Fruit fly (Drosophila melanogaster): ENCODE measurements around the gene tyf.

Gene tyf

DNA sequence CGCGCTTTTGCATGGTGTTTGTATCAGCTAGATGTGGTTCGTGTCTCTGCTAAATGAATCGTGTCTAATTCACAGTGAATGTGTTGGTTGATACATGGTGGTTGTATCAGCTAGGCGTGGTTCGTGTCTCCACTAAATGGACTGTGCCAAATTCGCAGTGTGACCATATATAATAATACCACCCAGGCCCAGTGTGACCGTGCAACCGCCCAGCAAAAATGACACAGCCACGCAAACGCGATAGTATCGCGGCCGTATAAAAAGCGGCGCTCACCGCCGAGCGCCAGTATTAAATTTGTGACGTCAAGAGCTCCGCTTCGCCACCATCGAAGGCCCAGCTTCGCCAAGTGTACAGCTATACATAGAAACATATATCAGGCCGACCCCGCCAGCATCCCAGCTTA is 11.0 kb upstream of the tyf start, which contains the start of gene cib (continued):
- no peak for TF ChIP-seq Abd-B (GFP tag; optimal IDR thresholded peaks at IDR 0.05)
- TF ChIP-seq CG9705 (GFP tag; optimal IDR thresholded peaks at IDR 0.05), result peak; percentile 28
- TF ChIP-seq Sp1 (GFP tag; optimal IDR thresholded peaks at IDR 0.05), result peak; percentile 62

DNA sequence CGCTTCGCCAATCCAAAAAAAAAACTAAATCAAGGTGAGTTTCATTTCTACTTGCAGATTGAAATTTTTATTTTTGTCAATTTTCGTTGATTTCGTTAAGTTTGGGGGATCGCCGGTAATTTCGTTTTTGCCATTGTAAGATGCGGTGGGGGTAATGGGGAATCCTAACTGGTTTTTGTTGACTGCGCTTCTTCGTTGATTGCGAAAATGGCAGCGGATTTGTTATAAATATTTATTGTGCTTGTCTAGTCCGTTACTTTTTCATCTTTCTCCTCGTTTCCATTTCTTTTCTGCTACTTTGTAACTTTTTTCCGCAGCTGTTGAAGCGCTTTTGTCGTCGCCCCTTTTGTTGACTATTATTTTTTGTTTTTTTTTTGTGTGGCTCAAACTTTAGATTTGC is 10.6 kb upstream of the tyf start:
- TF ChIP-seq CG32264 (GFP tag; optimal IDR thresholded peaks at IDR 0.05), result no peak
- no peak for TF ChIP-seq Rel (GFP tag; optimal IDR thresholded peaks at IDR 0.05)
- TF ChIP-seq Rel (tag; optimal IDR thresholded peaks at IDR 0.05), result peak; percentile 21

DNA sequence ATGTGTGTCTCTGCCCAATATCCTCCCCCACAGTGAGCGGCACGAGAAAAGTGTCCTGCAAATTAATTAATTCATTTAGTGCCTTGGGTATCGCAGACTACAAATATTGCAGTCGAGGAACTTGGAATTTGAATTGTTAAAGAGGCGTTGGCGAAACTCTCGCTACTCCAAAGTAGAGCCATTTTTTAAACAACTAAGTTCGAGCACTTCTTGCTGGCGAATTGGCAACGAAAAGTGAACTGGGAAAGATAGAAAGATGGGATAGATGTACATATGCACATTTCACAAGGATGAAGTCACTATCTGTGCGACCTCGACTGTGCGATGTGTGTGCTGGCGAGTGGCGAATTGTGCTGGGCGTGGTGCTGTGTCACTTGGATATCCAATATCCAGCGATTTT is 10.1 kb upstream of the tyf start:
- TF ChIP-seq CG9705 (GFP tag; optimal IDR thresholded peaks at IDR 0.05) (peak; percentile 17), usp (GFP tag; optimal IDR thresholded peaks at IDR 0.05) (no peak), br (GFP tag; optimal IDR thresholded peaks at IDR 0.05) (peak; percentile 49), OdsH (GFP tag; optimal IDR thresholded peaks at IDR 0.05) (peak; percentile 68), ey (GFP tag; optimal IDR thresholded peaks at IDR 0.05) (peak; percentile 69), Sp1 (GFP tag; optimal IDR thresholded peaks at IDR 0.05) (peak; percentile 75), rgr (GFP tag; optimal IDR thresholded peaks at IDR 0.05) (peak; percentile 69), HLH106 (tag; optimal IDR thresholded peaks at IDR 0.05) (peak; percentile 75), h (GFP tag; optimal IDR thresholded peaks at IDR 0.05) (peak; percentile 55), fru (GFP tag; optimal IDR thresholded peaks at IDR 0.05) (peak; percentile 74), psq (GFP tag; optimal IDR thresholded peaks at IDR 0.05) (no peak), Hnf4 (GFP tag; optimal IDR thresholded peaks at IDR 0.05) (peak; percentile 26), brk (GFP tag; optimal IDR thresholded peaks at IDR 0.05) (no peak), sage (GFP tag; optimal IDR thresholded peaks at IDR 0.05) (no peak), dmrt93B (GFP tag; optimal IDR thresholded peaks at IDR 0.05) (peak; percentile 58), foxo (GFP tag; optimal IDR thresholded peaks at IDR 0.05) (peak in 1 of 2 experiments; percentile 74), woc (GFP tag; optimal IDR thresholded peaks at IDR 0.05) (peak; percentile 73)

DNA sequence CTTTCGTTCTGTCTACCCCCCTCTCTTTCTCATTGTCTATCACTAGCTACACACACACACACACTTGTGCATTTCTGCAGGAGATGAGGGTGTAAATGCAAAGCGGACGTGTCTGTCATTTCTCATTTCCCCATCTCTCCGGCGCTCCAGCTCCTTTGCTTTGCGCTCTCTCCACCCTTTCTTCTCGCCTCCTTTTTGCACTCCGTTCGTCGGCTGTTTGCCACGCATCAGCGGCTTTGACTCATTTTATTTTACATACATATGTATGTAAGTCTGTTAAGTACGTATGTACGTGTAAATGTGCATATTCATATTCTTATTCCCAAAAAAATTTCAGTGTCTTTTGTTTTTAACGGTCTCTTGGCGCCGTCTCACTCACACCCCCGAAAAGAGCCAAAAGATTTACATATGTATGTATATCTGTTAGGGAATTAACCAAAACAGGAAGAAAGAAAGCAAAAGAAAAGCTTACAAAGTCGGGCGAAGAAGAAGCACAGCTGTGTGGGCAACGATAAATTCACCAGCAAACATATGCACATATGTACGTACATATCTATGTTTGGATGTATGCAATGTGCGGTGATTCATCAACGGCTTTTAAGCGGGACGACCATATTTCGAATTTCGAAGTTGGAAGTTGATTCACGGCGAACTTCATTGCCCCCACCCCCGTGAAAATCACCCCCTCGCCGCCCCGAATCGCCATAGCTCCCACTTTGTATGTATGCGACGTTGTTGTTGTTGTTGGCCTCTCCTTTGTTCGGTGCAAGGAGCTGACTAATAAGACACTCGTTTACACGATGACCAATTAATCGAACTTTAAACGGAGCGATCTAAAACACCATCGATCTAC is 9.3 kb upstream of the tyf start:
- peak in 1 of 2 experiments; percentile 12 for TF ChIP-seq foxo (GFP tag; optimal IDR thresholded peaks at IDR 0.05)
- TF ChIP-seq GATAd (GFP tag; optimal IDR thresholded peaks at IDR 0.05), result no peak
- TF ChIP-seq Vsx2 (GFP tag; optimal IDR thresholded peaks at IDR 0.05; ENCODE audit: partially characterized antibody), result no peak
- TF ChIP-seq jim (GFP tag; optimal IDR thresholded peaks at IDR 0.05), result no peak
- TF ChIP-seq Rel (GFP tag; optimal IDR thresholded peaks at IDR 0.05), result no peak
- peak; percentile 72 for TF ChIP-seq Rel (tag; optimal IDR thresholded peaks at IDR 0.05)
- TF ChIP-seq dmrt93B (GFP tag; optimal IDR thresholded peaks at IDR 0.05), result no peak
- TF ChIP-seq psq (GFP tag; optimal IDR thresholded peaks at IDR 0.05), result peak; percentile 91
- TF ChIP-seq dl (GFP tag; optimal IDR thresholded peaks at IDR 0.05; ENCODE audit: insufficient read depth in 1 of 2, partially characterized antibody in 2 of 2), result no peak

DNA sequence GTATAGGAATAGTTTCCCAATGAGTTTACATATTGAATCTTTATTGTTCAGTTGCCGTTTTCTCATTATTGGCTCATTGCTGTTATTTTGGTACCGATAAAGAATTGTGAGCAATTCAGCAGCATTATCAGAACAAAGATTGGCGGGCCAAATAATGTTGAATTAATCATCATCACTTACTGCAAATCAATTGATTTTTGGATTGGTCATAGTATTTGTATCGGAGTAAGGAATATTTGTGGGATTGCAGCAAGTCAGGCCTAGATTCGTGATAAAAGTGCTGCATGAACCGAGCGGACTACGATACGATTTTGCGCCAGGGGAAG is 8.7 kb upstream of the tyf start:
- peak in 1 of 2 experiments; percentile 1 for TF ChIP-seq foxo (GFP tag; optimal IDR thresholded peaks at IDR 0.05)
- no peak for TF ChIP-seq Dfd (GFP tag; optimal IDR thresholded peaks at IDR 0.05)
- peak; percentile 4 for TF ChIP-seq fru (GFP tag; optimal IDR thresholded peaks at IDR 0.05)
- no peak for TF ChIP-seq tai (GFP tag; optimal IDR thresholded peaks at IDR 0.05)
- no peak for TF ChIP-seq ey (GFP tag; optimal IDR thresholded peaks at IDR 0.05)
- no peak for TF ChIP-seq Sp1 (GFP tag; optimal IDR thresholded peaks at IDR 0.05)
- no peak for TF ChIP-seq CG32264 (GFP tag; optimal IDR thresholded peaks at IDR 0.05)
- TF ChIP-seq br (GFP tag; optimal IDR thresholded peaks at IDR 0.05), result no peak

DNA sequence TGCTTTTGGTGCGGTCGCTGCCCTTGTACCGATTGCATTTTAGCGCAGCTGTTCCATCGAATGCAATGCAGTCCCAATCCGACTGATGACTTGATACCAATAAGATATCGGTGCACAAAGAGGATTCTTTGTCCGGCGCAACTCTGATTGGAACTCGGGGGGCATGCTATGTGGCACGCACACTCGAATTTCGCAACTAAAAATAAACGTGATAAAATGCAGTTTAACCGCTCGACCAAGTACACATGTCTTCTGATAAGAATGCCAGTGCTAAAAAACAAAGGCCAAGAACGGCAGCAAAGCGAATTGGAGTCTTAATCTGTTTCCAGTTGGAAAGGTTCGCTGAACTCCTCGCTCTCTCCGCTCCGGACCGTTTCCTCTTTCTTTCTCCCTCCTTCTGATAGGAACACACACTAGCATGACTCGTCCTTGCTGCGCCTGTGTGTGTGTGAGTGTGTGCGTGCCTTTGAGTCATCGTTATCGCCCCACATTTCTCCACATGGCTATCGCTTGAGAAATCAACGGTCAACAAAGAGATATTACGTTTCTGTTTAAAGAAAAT is 8.1 kb upstream of the tyf start:
- peak; percentile 42 for TF ChIP-seq psq (GFP tag; optimal IDR thresholded peaks at IDR 0.05)
- TF ChIP-seq h (GFP tag; optimal IDR thresholded peaks at IDR 0.05), result peak; percentile 8
- TF ChIP-seq dl (GFP tag; optimal IDR thresholded peaks at IDR 0.05; ENCODE audit: insufficient read depth in 1 of 2, partially characterized antibody in 2 of 2), result no peak
- TF ChIP-seq GATAd (GFP tag; optimal IDR thresholded peaks at IDR 0.05), result no peak
- TF ChIP-seq Jra (GFP tag; optimal IDR thresholded peaks at IDR 0.05), result peak; percentile 58

All from whole organism, wandering third instar larva.